Worm (Caenorhabditis elegans) whole organism, L1 larva: ENCODE measurements around the gene Y73B3A.8.
"Not testable (repeated sequence)": the region's sequence is repeated elsewhere in the genome, so short reads cannot be mapped to it uniquely, and the experiment has no call there.

Source experiments
- C16A3.4 ChIP-seq: fragments of 150-350 bp; optimal IDR thresholded peaks from 2 replicates; lab custom pipeline; 2014; ENCODE audit warnings: missing biosample characterization, missing genetic modification characterization
- C34B4.2 ChIP-seq: sonication (generic microtip); optimal IDR thresholded peaks from 2 replicates; lab custom pipeline; 2017; ENCODE audit warnings: mild to moderate bottlenecking, missing genetic modification characterization, missing compliant biosample characterization
- F16B12.6 ChIP-seq: fragments of 150-350 bp; optimal IDR thresholded peaks from 2 replicates; lab custom pipeline; 2014; ENCODE audit warnings: missing biosample characterization, missing genetic modification characterization
- alr-1 ChIP-seq: fragments of 200-800 bp; sonication (Bioruptor generic); optimal IDR thresholded peaks from 2 replicates; lab custom pipeline; 2018; ENCODE audit warnings: borderline replicate concordance, mild to moderate bottlenecking, missing genetic modification characterization, missing compliant biosample characterization
- ceh-82 ChIP-seq, 3 experiments: fragments of 150-350 bp in 1 of 3; sonication (generic microtip) in 2 of 3; optimal IDR thresholded peaks; 2 replicates each; lab custom pipeline; 2014 to 2017; ENCODE audit warnings: missing biosample characterization in 3 of 3, missing genetic modification characterization in 3 of 3
- ces-1 ChIP-seq: fragments of 150-350 bp; optimal IDR thresholded peaks from 2 replicates; lab custom pipeline; 2014; ENCODE audit warnings: missing biosample characterization, missing genetic modification reagents, missing genetic modification characterization
- dsc-1 ChIP-seq: sonication (generic microtip); optimal IDR thresholded peaks from 2 replicates; lab custom pipeline; 2016; ENCODE audit warnings: mild to moderate bottlenecking, missing genetic modification characterization, missing compliant biosample characterization
- efl-3 ChIP-seq: fragments of 200-800 bp; sonication (Bioruptor generic); optimal IDR thresholded peaks from 2 replicates; lab custom pipeline; 2018; ENCODE audit warnings: mild to moderate bottlenecking, missing genetic modification characterization, missing compliant biosample characterization
- egl-13 ChIP-seq: sonication (generic microtip); optimal IDR thresholded peaks from 2 replicates; lab custom pipeline; 2016; ENCODE audit warnings: missing genotype, missing genetic modification reagents, missing genetic modification characterization, missing compliant biosample characterization
- elt-2 ChIP-seq: sonication (generic microtip); optimal IDR thresholded peaks from 2 replicates; lab custom pipeline; 2016; ENCODE audit warnings: missing genetic modification characterization, mild to moderate bottlenecking, inconsistent platforms, missing compliant biosample characterization, missing genetic modification reagents
- fkh-10 ChIP-seq: sonication (generic microtip); optimal IDR thresholded peaks from 2 replicates; lab custom pipeline; 2017; ENCODE audit warnings: missing biosample characterization, missing genetic modification reagents, missing genetic modification characterization
- fkh-4 ChIP-seq: sonication (generic microtip); optimal IDR thresholded peaks from 2 replicates; lab custom pipeline; 2016; ENCODE audit warnings: missing compliant biosample characterization, missing genetic modification characterization, borderline replicate concordance
- irx-1 ChIP-seq: sonication (generic microtip); optimal IDR thresholded peaks from 2 replicates; lab custom pipeline; 2016; ENCODE audit warnings: missing genetic modification characterization, missing compliant biosample characterization
- lin-13 ChIP-seq: fragments of 150-350 bp; optimal IDR thresholded peaks from 2 replicates; lab custom pipeline; 2014; ENCODE audit warnings: missing biosample characterization, missing genetic modification reagents, missing genetic modification characterization
- lin-14 ChIP-seq: fragments of 200-800 bp; sonication (Bioruptor generic); optimal IDR thresholded peaks from 2 replicates; lab custom pipeline; 2018; ENCODE audit warnings: mild to moderate bottlenecking, missing genetic modification characterization, moderate library complexity, missing compliant biosample characterization
- lin-39 ChIP-seq: fragments of 150-350 bp; optimal IDR thresholded peaks from 2 replicates; lab custom pipeline; 2014; ENCODE audit warnings: missing biosample characterization, missing genetic modification reagents, missing genetic modification characterization
- mab-9 ChIP-seq: fragments of 200-800 bp; sonication (Bioruptor generic); IDR thresholded peaks from 2 replicates; pipeline ENCODE4 v1.3.6; 2022; ENCODE audit warnings: missing genetic modification reagents, missing genetic modification characterization, missing compliant biosample characterization
- mdl-1 ChIP-seq, 2 experiments: fragments of 150-350 bp; optimal IDR thresholded peaks; 2 replicates each; lab custom pipeline; 2014 to 2017; ENCODE audit warnings: missing biosample characterization in 2 of 2, missing genetic modification characterization in 2 of 2, inconsistent platforms in 1 of 2
- mef-2 ChIP-seq: fragments of 150-350 bp; optimal IDR thresholded peaks from 2 replicates; lab custom pipeline; 2014; ENCODE audit warnings: missing biosample characterization, missing genetic modification characterization
- mep-1 ChIP-seq: fragments of 150-350 bp; optimal IDR thresholded peaks from 2 replicates; lab custom pipeline; 2014; ENCODE audit warnings: missing biosample characterization, missing genetic modification characterization
- nhr-11 ChIP-seq: fragments of 150-350 bp; optimal IDR thresholded peaks from 2 replicates; lab custom pipeline; 2014; ENCODE audit warnings: missing biosample characterization, missing genetic modification characterization
- nhr-19 ChIP-seq: fragments of 200-800 bp; sonication (Bioruptor generic); conservative IDR thresholded peaks from 2 replicates; pipeline ENCODE4 v1.3.6; 2022; ENCODE audit warnings: missing genetic modification characterization, missing compliant biosample characterization
- nhr-20 ChIP-seq: sonication (generic microtip); optimal IDR thresholded peaks from 2 replicates; lab custom pipeline; 2016; ENCODE audit warnings: mild to moderate bottlenecking, missing genetic modification characterization, missing compliant biosample characterization
- nhr-71 ChIP-seq: sonication (generic microtip); optimal IDR thresholded peaks from 2 replicates; lab custom pipeline; 2016; ENCODE audit warnings: mild to moderate bottlenecking, missing genetic modification characterization, moderate library complexity, missing compliant biosample characterization
- nhr-76 ChIP-seq: sonication (generic microtip); optimal IDR thresholded peaks from 2 replicates; lab custom pipeline; 2017; ENCODE audit warnings: missing biosample characterization, missing genetic modification characterization
- nhr-90 ChIP-seq: sonication (generic microtip); optimal IDR thresholded peaks from 2 replicates; lab custom pipeline; 2016; ENCODE audit warnings: mild to moderate bottlenecking, missing genetic modification characterization, missing compliant biosample characterization; ENCODE audit not compliant: poor library complexity
- pag-3 ChIP-seq: sonication (generic microtip); optimal IDR thresholded peaks from 2 replicates; lab custom pipeline; 2017; ENCODE audit warnings: missing genetic modification characterization, mild to moderate bottlenecking, missing compliant biosample characterization, antibody characterized with exemption, borderline replicate concordance; ENCODE audit not compliant: insufficient read depth
- pax-3 ChIP-seq: fragments of 200-800 bp; sonication (Bioruptor generic); optimal IDR thresholded peaks from 2 replicates; lab custom pipeline; 2018; ENCODE audit warnings: mild to moderate bottlenecking, missing genetic modification characterization, moderate library complexity, missing compliant biosample characterization
- pqm-1 ChIP-seq: sonication (generic microtip); optimal IDR thresholded peaks from 3 replicates; lab custom pipeline; 2017; ENCODE audit warnings: missing biosample characterization, missing genetic modification characterization
- sptf-1 ChIP-seq: fragments of 150-350 bp; optimal IDR thresholded peaks from 2 replicates; lab custom pipeline; 2014; ENCODE audit warnings: missing biosample characterization, missing genetic modification characterization
- sup-37 ChIP-seq: fragments of 200-800 bp; sonication (Bioruptor generic); optimal IDR thresholded peaks from 2 replicates; lab custom pipeline; 2018; ENCODE audit warnings: mild to moderate bottlenecking, missing genetic modification characterization, missing compliant biosample characterization
- swsn-7 ChIP-seq: sonication (generic microtip); optimal IDR thresholded peaks from 2 replicates; lab custom pipeline; 2016; ENCODE audit warnings: missing genetic modification characterization, missing compliant biosample characterization
- tbx-2 ChIP-seq: sonication (generic microtip); optimal IDR thresholded peaks from 2 replicates; lab custom pipeline; 2016; ENCODE audit warnings: missing genetic modification characterization, missing compliant biosample characterization
- tlp-1 ChIP-seq: fragments of 150-350 bp; optimal IDR thresholded peaks from 2 replicates; lab custom pipeline; 2014; ENCODE audit warnings: missing biosample characterization, missing genetic modification characterization
- unc-130 ChIP-seq: fragments of 150-350 bp; optimal IDR thresholded peaks from 2 replicates; lab custom pipeline; 2017; ENCODE audit warnings: missing biosample characterization, missing genetic modification characterization, inconsistent platforms
- unc-30 ChIP-seq: sonication (generic microtip); optimal IDR thresholded peaks from 2 replicates; lab custom pipeline; 2017; ENCODE audit warnings: missing biosample characterization, missing genetic modification characterization
- unc-86 ChIP-seq: sonication (generic microtip); optimal IDR thresholded peaks from 2 replicates; lab custom pipeline; 2016; ENCODE audit warnings: missing genetic modification characterization, missing compliant biosample characterization
- unc-98 ChIP-seq: fragments of 200-800 bp; sonication (Bioruptor generic); IDR thresholded peaks from 2 replicates; pipeline ENCODE4 v1.3.6; 2022; ENCODE audit warnings: missing genetic modification characterization, missing compliant biosample characterization
- zag-1 ChIP-seq: fragments of 150-350 bp; optimal IDR thresholded peaks from 2 replicates; lab custom pipeline; 2014; ENCODE audit warnings: missing biosample characterization, missing genetic modification characterization
- zip-4 ChIP-seq: fragments of 200-800 bp; sonication (Bioruptor generic); optimal IDR thresholded peaks from 2 replicates; lab custom pipeline; 2018; ENCODE audit warnings: mild to moderate bottlenecking, missing genetic modification characterization, moderate library complexity, missing compliant biosample characterization

Y73B3A.8 gene

ce11 chrX:141149-141548 lies at the start of gene Y73B3A.8:
Gene Y73B3A.8, minus strand, starts transcription at chrX:141249.
- TF ChIP-seq fkh-10 (GFP tag; lab: Kevin White, UChicago) (no peak), elt-2 (tag; lab: Kevin White, UChicago) (no peak), nhr-71 (tag; lab: Kevin White, UChicago) (no peak), nhr-11 (tag; lab: Kevin White, UChicago) (no peak), tlp-1 (tag; lab: Kevin White, UChicago) (no peak), zip-4 (no peak), sptf-1 (tag; lab: Kevin White, UChicago) (no peak), lin-39 (no peak), nhr-19 (no peak), unc-30 (tag; lab: Kevin White, UChicago) (no peak), ces-1 (GFP tag; lab: Kevin White, UChicago) (no peak), egl-13 (tag; lab: Kevin White, UChicago) (no peak), tbx-2 (tag; lab: Kevin White, UChicago) (no peak), swsn-7 (no peak), pag-3 (tag; lab: Kevin White, UChicago) (no peak), ceh-82 (tag; optimal IDR thresholded peaks at IDR 0.05; lab: Kevin White, UChicago) (no peak), lin-14 (no peak)
- TF ChIP-seq, all 84 proteins: peak for 0

- TF ChIP-seq ces-1 (GFP tag; lab: Kevin White, UChicago); nhr-20 (tag; lab: Kevin White, UChicago); unc-30 (tag; lab: Kevin White, UChicago): not testable (repeated sequence)
Observed at ce11 chrX:182119-182741, 41.2 kb upstream of the Y73B3A.8 start, which contains the start of the genes T08D2.6 and chkr-1. Gene T08D2.6, minus strand, starts transcription at chrX:182169. Gene chkr-1, plus strand, starts transcription at chrX:182691.

- TF ChIP-seq fkh-10 (GFP tag; lab: Kevin White, UChicago) (no peak), C34B4.2 (tag; lab: Kevin White, UChicago) (no peak), egl-13 (tag; lab: Kevin White, UChicago) (no peak), sup-37 (no peak), alr-1 (no peak), pqm-1 (tag; lab: Kevin White, UChicago) (no peak), C16A3.4 (tag; lab: Kevin White, UChicago) (no peak), unc-86 (tag; lab: Kevin White, UChicago) (no peak), mef-2 (tag; lab: Kevin White, UChicago) (no peak), mep-1 (no peak), unc-130 (no peak), ces-1 (GFP tag; lab: Kevin White, UChicago) (no peak)
- TF ChIP-seq, all 84 proteins: peak for 0
Observed at ce11 chrX:177075-177474, 36.0 kb upstream of the Y73B3A.8 start, which contains the start of the genes T08D2.5 and T08D2.4. Gene T08D2.5, plus strand, starts transcription at chrX:177375. Gene T08D2.4, plus strand, starts transcription at chrX:177396.

- not testable (repeated sequence) for TF ChIP-seq lin-14; fkh-4 (tag; lab: Kevin White, UChicago); mdl-1 (tag; optimal IDR thresholded peaks at IDR 0.05; lab: Kevin White, UChicago)
- TF ChIP-seq, all 84 proteins: peak for 0; not testable (repeated sequence) for 84
Observed at ce11 chrX:163034-163433, 22.0 kb upstream of the Y73B3A.8 start, which contains the start of gene tmed-12. Gene tmed-12, minus strand, starts transcription at chrX:163134.

ce11 chrX:147824-148223 lies 6.8 kb upstream of the Y73B3A.8 start, which contains the start of gene Y73B3A.11:
Gene Y73B3A.11, plus strand, starts transcription at chrX:148124.
- TF ChIP-seq mab-9 (GFP tag; lab: Robert Waterston, UW), result no peak
- TF ChIP-seq pax-3 (tag; lab: Kevin White, UChicago), result no peak
- no peak for TF ChIP-seq lin-13 (GFP tag; lab: Kevin White, UChicago)
- TF ChIP-seq mep-1, result no peak
- TF ChIP-seq pag-3 (tag; lab: Kevin White, UChicago), result no peak
- no peak for TF ChIP-seq efl-3 (GFP tag; lab: Kevin White, UChicago)
- no peak for TF ChIP-seq nhr-90
- TF ChIP-seq dsc-1, result no peak
- no peak for TF ChIP-seq nhr-76 (tag; lab: Kevin White, UChicago)
- no peak for TF ChIP-seq elt-2 (tag; lab: Kevin White, UChicago)
- TF ChIP-seq fkh-10 (GFP tag; lab: Kevin White, UChicago), result no peak
- no peak for TF ChIP-seq irx-1 (tag; lab: Kevin White, UChicago)
- no peak for TF ChIP-seq unc-98
- TF ChIP-seq F16B12.6, result no peak
- TF ChIP-seq lin-39, result no peak
- TF ChIP-seq zag-1 (tag; lab: Kevin White, UChicago), result no peak
